Worm (Caenorhabditis elegans) whole organism, early embryonic: Measurements from ENCODE around the gene C50A2.7.
A peak's percentile ranks its signal among the peaks of the same experiment; 100 is the strongest.

Source experiments
- B0310.2 ChIP-seq: sonication (generic microtip); optimal IDR thresholded peaks from 2 replicates; lab custom pipeline; 2016; ENCODE audit warnings: mild to moderate bottlenecking, missing genetic modification characterization, missing compliant biosample characterization
- F13C5.2 ChIP-seq: sonication (generic microtip); optimal IDR thresholded peaks from 2 replicates; lab custom pipeline; 2017; ENCODE audit warnings: mild to moderate bottlenecking, missing genetic modification characterization, inconsistent platforms, missing compliant biosample characterization
- aly-1 ChIP-seq: sonication (generic microtip); optimal IDR thresholded peaks from 2 replicates; lab custom pipeline; 2016; ENCODE audit warnings: missing genetic modification characterization, missing compliant biosample characterization
- ceh-36 ChIP-seq: sonication (generic microtip); optimal IDR thresholded peaks from 2 replicates; lab custom pipeline; 2016; ENCODE audit warnings: missing genetic modification characterization, inconsistent platforms, missing compliant biosample characterization
- ets-7 ChIP-seq: sonication (generic microtip); optimal IDR thresholded peaks from 2 replicates; lab custom pipeline; 2016; ENCODE audit warnings: missing genotype, missing genetic modification characterization, missing compliant biosample characterization
- flt-1 ChIP-seq: fragments of 200-800 bp; sonication (Bioruptor generic); IDR thresholded peaks from 2 replicates; pipeline ENCODE4 v1.3.6; 2022; ENCODE audit warnings: missing genetic modification characterization, missing compliant biosample characterization
- hmg-4 ChIP-seq: fragments of 200-800 bp; sonication (Bioruptor generic); optimal IDR thresholded peaks from 2 replicates; lab custom pipeline; 2018; ENCODE audit warnings: mild to moderate bottlenecking, missing genetic modification characterization, missing compliant biosample characterization
- scrt-1 ChIP-seq: fragments of 200-800 bp; sonication (Bioruptor generic); IDR thresholded peaks from 2 replicates; pipeline ENCODE4 v1.3.6; 2022; ENCODE audit warnings: missing genetic modification characterization, missing compliant biosample characterization
- sea-1 ChIP-seq: fragments of 200-800 bp; sonication (Bioruptor generic); conservative IDR thresholded peaks from 2 replicates; pipeline ENCODE4 v1.3.6; 2022; ENCODE audit warnings: missing genetic modification characterization, missing compliant biosample characterization
- tbx-11 ChIP-seq: fragments of 200-800 bp; sonication (Bioruptor generic); IDR thresholded peaks from 2 replicates; pipeline ENCODE4 v1.3.6; 2022; ENCODE audit warnings: missing genetic modification characterization, missing compliant biosample characterization

ce11 chrIV:1168311-1168965 lies 5.2 kb downstream of the C50A2.7 start:
- TF ChIP-seq F13C5.2 (tag; lab: Kevin White, UChicago) (peak; percentile 36), sea-1 (no peak), B0310.2 (tag; lab: Kevin White, UChicago) (no peak), hmg-4 (GFP tag; lab: Kevin White, UChicago) (no peak), tbx-11 (no peak), ceh-36 (tag; lab: Kevin White, UChicago) (no peak), aly-1 (tag; lab: Kevin White, UChicago) (no peak), ets-7 (tag; lab: Kevin White, UChicago) (no peak), flt-1 (no peak), scrt-1 (no peak)
